Fruit fly (Drosophila melanogaster): ENCODE measurements around the gene St2.
A peak's percentile ranks its signal among the peaks of the same experiment; 100 is the strongest.

The St2 gene

DNA sequence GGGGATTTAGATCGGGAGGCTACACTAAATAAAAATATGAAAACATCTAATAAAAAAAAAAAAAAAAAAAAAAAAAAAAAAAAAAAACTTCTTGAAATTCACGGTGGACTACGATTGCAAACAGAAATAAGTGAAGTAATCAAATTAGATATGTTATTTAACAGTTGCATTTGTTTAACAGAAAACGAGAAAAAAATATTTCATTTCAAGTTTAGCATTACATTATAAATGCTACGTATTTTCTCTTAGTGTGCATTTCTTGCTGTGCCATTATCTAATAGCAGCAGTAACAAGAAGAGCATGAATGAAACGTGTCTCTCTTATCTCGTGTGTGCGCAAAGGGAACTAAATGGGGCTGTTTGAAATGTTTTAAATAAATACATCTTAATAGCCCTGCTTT lies 26.8 kb upstream of the St2 start:
- peak; percentile 3 for TF ChIP-seq tj (GFP tag; optimal IDR thresholded peaks at IDR 0.05)
- TF ChIP-seq CG5204 (GFP tag; optimal IDR thresholded peaks at IDR 0.05): peak; percentile 26
- no peak for TF ChIP-seq Hr96 (GFP tag; optimal IDR thresholded peaks at IDR 0.05)
- TF ChIP-seq cnc (optimal IDR thresholded peaks at IDR 0.05): no peak
- TF ChIP-seq Crg-1 (GFP tag; optimal IDR thresholded peaks at IDR 0.05): no peak
- peak; percentile 26 for TF ChIP-seq CG14711 (tag; optimal IDR thresholded peaks at IDR 0.05)

DNA sequence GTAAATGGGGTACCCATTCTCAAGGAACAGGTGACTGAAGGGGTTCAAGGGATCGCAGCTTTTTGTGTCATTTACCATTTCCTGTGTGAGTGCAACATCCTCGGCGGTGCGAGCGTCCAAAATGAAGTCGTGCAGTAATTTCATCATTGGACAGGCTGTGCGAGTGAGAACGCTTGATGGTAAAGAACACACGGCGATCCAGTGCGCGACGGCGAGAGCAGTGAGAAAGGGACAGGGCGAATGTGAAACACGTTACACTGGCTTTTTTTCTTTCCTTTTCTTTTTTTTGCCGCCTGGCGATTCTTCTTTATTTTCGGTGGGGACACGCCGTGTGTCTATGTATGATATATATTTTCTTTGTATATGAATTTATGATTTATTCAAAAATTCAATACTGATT lies 25.5 kb upstream of the St2 start:
- TF ChIP-seq CG33017 (tag; optimal IDR thresholded peaks at IDR 0.05): no peak
- no peak for TF ChIP-seq pad (GFP tag; optimal IDR thresholded peaks at IDR 0.05)
- no peak for TF ChIP-seq cic (GFP tag; optimal IDR thresholded peaks at IDR 0.05)
- no peak for TF ChIP-seq CG7045 (GFP tag; optimal IDR thresholded peaks at IDR 0.05)

DNA sequence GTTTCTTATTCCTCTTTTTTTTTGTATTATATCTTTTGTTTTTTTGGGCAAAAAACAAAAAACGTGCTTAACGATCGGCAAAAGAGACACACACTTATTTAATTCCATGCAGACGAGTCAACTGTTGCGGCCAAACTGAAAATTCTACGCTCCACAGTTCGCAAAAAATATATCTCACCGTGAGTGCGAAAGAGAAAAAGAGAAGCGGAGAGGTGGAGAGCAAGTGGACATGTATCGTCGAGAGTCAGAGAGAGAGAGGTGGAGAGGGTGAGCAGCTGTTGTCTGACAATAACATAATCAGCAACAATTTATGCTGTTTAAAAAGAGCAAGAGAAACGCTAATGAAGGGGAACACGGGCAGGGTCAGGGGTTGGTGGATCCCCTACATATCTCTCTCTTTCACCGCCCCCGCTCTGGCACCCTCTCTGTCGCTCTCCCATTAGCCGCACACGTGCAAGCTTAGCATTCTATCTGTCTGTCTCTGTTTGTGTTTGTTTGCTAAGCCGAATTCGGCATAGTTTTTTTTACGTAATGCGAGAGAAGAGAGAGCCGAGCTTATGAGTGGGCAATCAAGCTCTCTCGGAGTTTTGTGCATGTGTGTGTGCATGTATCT lies 24.8 kb upstream of the St2 start:
- peak; percentile 87 for TF ChIP-seq tj (GFP tag; optimal IDR thresholded peaks at IDR 0.05)
- TF ChIP-seq ovo (GFP tag; optimal IDR thresholded peaks at IDR 0.05): no peak
- no peak for TF ChIP-seq Clk (GFP tag; optimal IDR thresholded peaks at IDR 0.05)
- TF ChIP-seq Mnt (GFP tag; optimal IDR thresholded peaks at IDR 0.05): peak; percentile 79
- no peak for TF ChIP-seq toe (GFP tag; optimal IDR thresholded peaks at IDR 0.05)
- TF ChIP-seq Hr96 (GFP tag; optimal IDR thresholded peaks at IDR 0.05): no peak
- TF ChIP-seq CG1620 (GFP tag; optimal IDR thresholded peaks at IDR 0.05): no peak
- no peak for TF ChIP-seq CG7045 (GFP tag; optimal IDR thresholded peaks at IDR 0.05)
- peak; percentile 99 for TF ChIP-seq pad (GFP tag; optimal IDR thresholded peaks at IDR 0.05)
- TF ChIP-seq cnc (optimal IDR thresholded peaks at IDR 0.05): no peak
- no peak for TF ChIP-seq Crg-1 (GFP tag; optimal IDR thresholded peaks at IDR 0.05)

DNA sequence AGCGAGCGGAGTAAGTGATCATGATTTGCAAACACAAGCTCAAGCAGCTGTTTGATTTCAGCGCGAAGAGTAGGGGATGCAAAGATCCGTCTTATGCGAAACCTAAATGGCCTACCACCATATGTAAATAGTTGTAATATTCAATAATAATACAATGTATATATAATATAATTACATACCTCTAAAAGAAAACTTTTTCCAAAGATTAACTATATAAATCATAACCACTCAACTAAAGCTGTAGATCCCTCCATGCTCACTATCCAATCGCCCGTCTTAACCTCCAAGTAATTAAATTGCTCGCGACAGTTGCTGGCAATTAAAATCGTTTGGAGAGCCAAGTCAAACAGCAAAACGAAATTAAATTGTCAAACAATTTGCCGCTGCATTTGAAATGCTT lies 24.3 kb upstream of the St2 start:
- TF ChIP-seq Mnt (GFP tag; optimal IDR thresholded peaks at IDR 0.05): no peak
- peak; percentile 82 for TF ChIP-seq CG7101 (tag; optimal IDR thresholded peaks at IDR 0.05)
- peak; percentile 87 for TF ChIP-seq CG33017 (tag; optimal IDR thresholded peaks at IDR 0.05)
- TF ChIP-seq CG7045 (GFP tag; optimal IDR thresholded peaks at IDR 0.05): peak; percentile 63
- no peak for TF ChIP-seq CG1620 (GFP tag; optimal IDR thresholded peaks at IDR 0.05)
- no peak for TF ChIP-seq CG5204 (GFP tag; optimal IDR thresholded peaks at IDR 0.05)
- peak; percentile 38 for TF ChIP-seq CG11617 (GFP tag; optimal IDR thresholded peaks at IDR 0.05)
- TF ChIP-seq CG12768 (GFP tag; optimal IDR thresholded peaks at IDR 0.05): peak; percentile 37
- peak; percentile 85 for TF ChIP-seq bab1 (GFP tag; optimal IDR thresholded peaks at IDR 0.05)
- TF ChIP-seq pad (GFP tag; optimal IDR thresholded peaks at IDR 0.05): no peak
- TF ChIP-seq toe (GFP tag; optimal IDR thresholded peaks at IDR 0.05): no peak
- no peak for TF ChIP-seq Hr96 (GFP tag; optimal IDR thresholded peaks at IDR 0.05)
- peak; percentile 38 for TF ChIP-seq Crg-1 (GFP tag; optimal IDR thresholded peaks at IDR 0.05)
- peak; percentile 85 for TF ChIP-seq CG14711 (tag; optimal IDR thresholded peaks at IDR 0.05)

DNA sequence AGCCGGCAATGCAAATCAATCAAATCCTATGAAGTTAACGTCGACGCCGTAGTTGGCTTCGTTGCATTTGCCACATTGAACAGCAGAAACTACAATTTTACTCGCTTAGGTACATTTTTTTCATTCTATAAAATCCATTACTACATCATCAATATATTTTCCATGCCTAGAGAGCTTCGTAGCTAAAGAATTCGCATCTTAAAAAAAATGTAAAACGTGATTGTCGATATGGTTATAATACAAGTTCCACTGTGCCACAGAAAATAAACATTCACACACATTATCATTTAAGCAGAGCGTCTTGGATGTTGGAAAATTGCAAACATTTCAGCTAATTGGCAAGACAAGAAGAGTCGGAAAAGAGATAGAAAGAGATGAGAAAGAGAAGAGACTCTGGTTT lies 23.7 kb upstream of the St2 start:
- TF ChIP-seq CG11617 (GFP tag; optimal IDR thresholded peaks at IDR 0.05): no peak
- no peak for TF ChIP-seq CG33017 (tag; optimal IDR thresholded peaks at IDR 0.05)
- TF ChIP-seq Mnt (GFP tag; optimal IDR thresholded peaks at IDR 0.05): no peak
- TF ChIP-seq toe (GFP tag; optimal IDR thresholded peaks at IDR 0.05): no peak

DNA sequence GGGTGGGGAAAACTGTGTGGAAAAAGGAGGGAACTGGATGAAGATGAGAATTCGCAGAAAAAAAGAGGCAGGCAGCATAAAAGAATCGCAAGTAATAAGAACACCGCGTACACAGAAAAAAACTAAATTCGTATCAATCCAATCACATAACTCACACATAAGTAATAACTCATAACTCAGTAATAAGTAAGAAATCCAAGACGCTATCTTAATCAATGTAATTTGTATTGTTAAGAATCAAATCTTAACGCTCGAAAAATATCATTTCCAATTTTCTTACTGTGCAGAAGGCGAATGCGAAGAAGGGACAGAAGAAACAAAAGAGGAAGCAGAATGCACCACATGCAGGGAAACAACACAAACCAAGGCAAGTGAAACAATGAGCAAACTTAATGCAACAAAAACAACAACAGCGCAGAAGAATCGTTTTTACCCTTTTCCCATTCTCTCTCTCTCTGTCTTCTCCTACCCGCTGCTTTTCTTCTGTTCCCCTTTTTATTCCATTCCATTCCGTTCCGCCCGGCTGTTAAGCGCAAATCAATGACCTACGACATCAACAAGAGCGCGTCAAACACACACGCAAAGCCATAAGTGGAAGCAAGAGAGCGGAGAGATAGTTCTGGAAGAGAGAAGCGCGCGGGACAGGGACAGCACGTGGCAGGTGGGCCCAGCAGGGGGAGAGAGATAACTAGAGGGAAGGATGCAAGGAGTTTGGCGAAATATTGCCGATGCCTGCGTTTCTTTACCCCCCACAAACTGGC lies 22.4 kb upstream of the St2 start:
- TF ChIP-seq Crg-1 (GFP tag; optimal IDR thresholded peaks at IDR 0.05): peak; percentile 47
- peak; percentile 37 for TF ChIP-seq CG33017 (tag; optimal IDR thresholded peaks at IDR 0.05)
- TF ChIP-seq CG14711 (tag; optimal IDR thresholded peaks at IDR 0.05): peak; percentile 80
- TF ChIP-seq CG1620 (GFP tag; optimal IDR thresholded peaks at IDR 0.05): peak; percentile 43
- no peak for TF ChIP-seq cnc (optimal IDR thresholded peaks at IDR 0.05)
- TF ChIP-seq CG11617 (GFP tag; optimal IDR thresholded peaks at IDR 0.05): peak; percentile 73
- peak; percentile 38 for TF ChIP-seq Mnt (GFP tag; optimal IDR thresholded peaks at IDR 0.05)
- no peak for TF ChIP-seq cic (GFP tag; optimal IDR thresholded peaks at IDR 0.05)
- peak; percentile 34 for TF ChIP-seq kay (GFP tag; ENCODE audit: borderline replicate concordance)
- no peak for TF ChIP-seq ovo (GFP tag; optimal IDR thresholded peaks at IDR 0.05)
- peak; percentile 98 for TF ChIP-seq pad (GFP tag; optimal IDR thresholded peaks at IDR 0.05)
- TF ChIP-seq toe (GFP tag; optimal IDR thresholded peaks at IDR 0.05): no peak
- TF ChIP-seq CG7045 (GFP tag; optimal IDR thresholded peaks at IDR 0.05): peak; percentile 37
- no peak for TF ChIP-seq Clk (GFP tag; optimal IDR thresholded peaks at IDR 0.05)
- TF ChIP-seq bab1 (GFP tag; optimal IDR thresholded peaks at IDR 0.05): peak; percentile 93
- TF ChIP-seq CG7101 (tag; optimal IDR thresholded peaks at IDR 0.05): peak; percentile 72
- TF ChIP-seq Hr96 (GFP tag; optimal IDR thresholded peaks at IDR 0.05): no peak
- no peak for TF ChIP-seq CG5204 (GFP tag; optimal IDR thresholded peaks at IDR 0.05)
- TF ChIP-seq CG12768 (GFP tag; optimal IDR thresholded peaks at IDR 0.05): no peak
- TF ChIP-seq tj (GFP tag; optimal IDR thresholded peaks at IDR 0.05): peak; percentile 56
